Fruit fly (Drosophila melanogaster) whole organism, embryonic: ENCODE results near the gene CG43845.
A peak's percentile ranks its signal among the peaks of the same experiment; 100 is the strongest.

Experiments used
- B-H2 ChIP-seq: fragments of 200-800 bp; sonication (Bioruptor generic); optimal IDR thresholded peaks from 2 replicates; lab custom pipeline; 2018; ENCODE audit warnings: missing biosample characterization, mild to moderate bottlenecking, missing genetic modification characterization
- Bdp1 ChIP-seq: fragments of 200-800 bp; sonication (Bioruptor generic); optimal IDR thresholded peaks from 3 replicates; lab custom pipeline; 2016; ENCODE audit warnings: missing biosample characterization, missing genetic modification characterization
- CG10959 ChIP-seq: fragments of 200-800 bp; sonication (Bioruptor generic); IDR thresholded peaks from 2 replicates; pipeline ENCODE4 v1.3.6; 2022; ENCODE audit warnings: missing biosample characterization, missing genetic modification characterization
- CG12104 ChIP-seq: fragments of 200-800 bp; sonication (Bioruptor generic); optimal IDR thresholded peaks from 3 replicates; lab custom pipeline; 2016; ENCODE audit warnings: missing biosample characterization, missing genetic modification characterization
- CG13287 ChIP-seq: fragments of 200-800 bp; sonication (Bioruptor generic); IDR thresholded peaks from 2 replicates; pipeline ENCODE4 v1.3.6; 2022; ENCODE audit warnings: missing biosample characterization, missing genetic modification characterization; ENCODE audit not compliant: partially characterized antibody
- CG18262 ChIP-seq: fragments of 200-800 bp; optimal IDR thresholded peaks from 3 replicates; lab custom pipeline; 2019; ENCODE audit warnings: missing biosample characterization, mild to moderate bottlenecking, missing genetic modification characterization, moderate library complexity
- CG2202 ChIP-seq: fragments of 200-800 bp; sonication (Bioruptor generic); optimal IDR thresholded peaks from 2 replicates; lab custom pipeline; 2018; ENCODE audit warnings: missing biosample characterization, mild to moderate bottlenecking, missing genetic modification characterization
- CG34224 ChIP-seq: fragments of 200-800 bp; sonication (Bioruptor generic); IDR thresholded peaks from 3 replicates; pipeline ENCODE4 v1.3.6; 2022; ENCODE audit warnings: missing biosample characterization, missing genetic modification characterization; ENCODE audit not compliant: partially characterized antibody
- CG34376 ChIP-seq: fragments of 200-800 bp; sonication (Bioruptor generic); optimal IDR thresholded peaks from 2 replicates; lab custom pipeline; 2018; ENCODE audit warnings: missing biosample characterization, mild to moderate bottlenecking, missing genetic modification characterization
- CG5180 ChIP-seq: fragments of 200-800 bp; sonication (Bioruptor generic); optimal IDR thresholded peaks from 3 replicates; lab custom pipeline; 2017; ENCODE audit warnings: missing biosample characterization, missing genetic modification characterization, mild to moderate bottlenecking, moderate library complexity, missing genetic modification reagents
- CG7556 ChIP-seq: fragments of 200-800 bp; sonication (Bioruptor generic); optimal IDR thresholded peaks from 2 replicates; lab custom pipeline; 2017; ENCODE audit warnings: missing biosample characterization, mild to moderate bottlenecking, missing genetic modification characterization
- CG7928 ChIP-seq: fragments of 200-800 bp; sonication (Bioruptor generic); optimal IDR thresholded peaks from 2 replicates; lab custom pipeline; 2017; ENCODE audit warnings: missing biosample characterization, mild to moderate bottlenecking, missing genetic modification characterization
- CHES-1-like ChIP-seq: fragments of 200-800 bp; sonication (Bioruptor generic); optimal IDR thresholded peaks from 2 replicates; lab custom pipeline; 2016; ENCODE audit warnings: missing biosample characterization, missing genetic modification characterization
- D19A ChIP-seq: fragments of 200-800 bp; optimal IDR thresholded peaks from 3 replicates; lab custom pipeline; 2019; ENCODE audit warnings: missing biosample characterization, mild to moderate bottlenecking, missing genetic modification characterization, moderate library complexity
- Dp ChIP-seq: fragments of 200-800 bp; sonication (Bioruptor generic); optimal IDR thresholded peaks from 2 replicates; lab custom pipeline; 2018; ENCODE audit warnings: missing biosample characterization, mild to moderate bottlenecking, missing genetic modification characterization, moderate library complexity
- Elba2 ChIP-seq: fragments of 200-800 bp; sonication (Bioruptor generic); optimal IDR thresholded peaks from 3 replicates; lab custom pipeline; 2016; ENCODE audit warnings: missing biosample characterization, missing genetic modification characterization
- Ets65A ChIP-seq: fragments of 200-800 bp; sonication (Bioruptor generic); peaks from one replicate; lab custom pipeline; 2016; ENCODE audit warnings: missing biosample characterization, missing genetic modification characterization
- Hand ChIP-seq: fragments of 200-800 bp; sonication (Bioruptor generic); optimal IDR thresholded peaks from 2 replicates; lab custom pipeline; 2017; ENCODE audit warnings: mild to moderate bottlenecking, missing biosample characterization, missing genetic modification reagents, missing genetic modification characterization
- Hmr ChIP-seq: fragments of 200-800 bp; sonication (Bioruptor generic); optimal IDR thresholded peaks from 3 replicates; lab custom pipeline; 2017; ENCODE audit warnings: mild to moderate bottlenecking, missing biosample characterization, missing genetic modification reagents, missing genetic modification characterization
- Hmx ChIP-seq: fragments of 200-800 bp; sonication (Bioruptor generic); optimal IDR thresholded peaks from 2 replicates; lab custom pipeline; 2016; ENCODE audit warnings: missing biosample characterization, missing genetic modification characterization
- Hsf ChIP-seq: fragments of 200-800 bp; sonication (Bioruptor generic); optimal IDR thresholded peaks from 3 replicates; lab custom pipeline; 2016; ENCODE audit warnings: missing biosample characterization, missing genetic modification characterization
- Kr ChIP-seq: fragments of 200-800 bp; sonication (Bioruptor generic); optimal IDR thresholded peaks from 2 replicates; lab custom pipeline; 2017; ENCODE audit warnings: missing biosample characterization, mild to moderate bottlenecking, missing genetic modification characterization
- Mes4 ChIP-seq: fragments of 200-800 bp; sonication (Bioruptor generic); optimal IDR thresholded peaks from 2 replicates; lab custom pipeline; 2016; ENCODE audit warnings: missing biosample characterization, missing genetic modification characterization
- Neu2 ChIP-seq: fragments of 200-800 bp; sonication (Bioruptor generic); optimal IDR thresholded peaks from 3 replicates; lab custom pipeline; 2016; ENCODE audit warnings: missing biosample characterization, missing genetic modification characterization, borderline replicate concordance
- Optix ChIP-seq: fragments of 200-800 bp; sonication (Bioruptor generic); IDR thresholded peaks from 3 replicates; pipeline ENCODE4 v1.3.6; 2022; ENCODE audit warnings: missing biosample characterization, missing genetic modification characterization
- Rx ChIP-seq: fragments of 200-800 bp; sonication (Bioruptor generic); IDR thresholded peaks from 2 replicates; pipeline ENCODE4 v1.3.6; 2022; ENCODE audit warnings: missing biosample characterization, missing genetic modification characterization
- Side ChIP-seq: fragments of 200-800 bp; sonication (Bioruptor generic); optimal IDR thresholded peaks from 2 replicates; lab custom pipeline; 2016; ENCODE audit warnings: missing biosample characterization, missing genetic modification characterization
- Stat92E ChIP-seq, 3 experiments: fragments of >200 bp in 2 of 3; fragments of 200-800 bp in 1 of 3; sonication (Bioruptor generic) in 1 of 3; optimal IDR thresholded peaks; 2 replicates each; lab custom pipeline; 2017 to 2019; ENCODE audit warnings: missing biosample characterization in 3 of 3, missing genetic modification characterization in 3 of 3, mild to moderate bottlenecking in 1 of 3, moderate library complexity in 1 of 3
- Taf1 ChIP-seq: fragments of 200-800 bp; sonication (Bioruptor generic); IDR thresholded peaks from 2 replicates; pipeline ENCODE4 v1.3.6; 2022; ENCODE audit warnings: missing biosample characterization, missing genetic modification characterization
- Usf ChIP-seq: fragments of 200-800 bp; sonication (Bioruptor generic); optimal IDR thresholded peaks from 2 replicates; lab custom pipeline; 2017; ENCODE audit warnings: missing genotype, missing biosample characterization, missing genetic modification characterization
- ato ChIP-seq: fragments of 200-800 bp; sonication (Bioruptor generic); IDR thresholded peaks from 2 replicates; pipeline ENCODE4 v1.3.6; 2022; ENCODE audit warnings: missing biosample characterization, missing genetic modification characterization; ENCODE audit not compliant: partially characterized antibody
- emc ChIP-seq: fragments of 200-800 bp; sonication (Bioruptor generic); optimal IDR thresholded peaks from 2 replicates; lab custom pipeline; 2016; ENCODE audit warnings: missing biosample characterization, missing genetic modification characterization
- gem ChIP-seq: fragments of 200-800 bp; sonication (Bioruptor generic); optimal IDR thresholded peaks from 2 replicates; lab custom pipeline; 2019; ENCODE audit warnings: missing biosample characterization, mild to moderate bottlenecking, missing genetic modification characterization, moderate library complexity
- gfzf ChIP-seq: fragments of 200-800 bp; sonication (Bioruptor generic); optimal IDR thresholded peaks from 2 replicates; lab custom pipeline; 2016; ENCODE audit warnings: missing biosample characterization, mild to moderate bottlenecking, missing genetic modification characterization, moderate library complexity
- knrl ChIP-seq: fragments of 200-800 bp; sonication (Bioruptor generic); IDR thresholded peaks from 3 replicates; pipeline ENCODE4 v1.3.6; 2022; ENCODE audit warnings: missing biosample characterization, missing genetic modification characterization; ENCODE audit not compliant: partially characterized antibody
- mirr ChIP-seq: fragments of 200-800 bp; sonication (Bioruptor generic); optimal IDR thresholded peaks from 3 replicates; lab custom pipeline; 2018; ENCODE audit warnings: missing biosample characterization, mild to moderate bottlenecking, missing genetic modification characterization
- nom ChIP-seq: fragments of 200-800 bp; sonication (Bioruptor generic); optimal IDR thresholded peaks from 2 replicates; lab custom pipeline; 2017; ENCODE audit warnings: missing biosample characterization, missing genetic modification characterization, mild to moderate bottlenecking, moderate library complexity, missing genetic modification reagents
- pros ChIP-seq: fragments of 200-800 bp; sonication (Bioruptor generic); optimal IDR thresholded peaks from 3 replicates; lab custom pipeline; 2019; ENCODE audit warnings: missing biosample characterization, mild to moderate bottlenecking, missing genetic modification characterization, moderate library complexity
- repo ChIP-seq: fragments of 200-800 bp; sonication (Bioruptor generic); optimal IDR thresholded peaks from 2 replicates; lab custom pipeline; 2016; ENCODE audit warnings: missing biosample characterization, missing genetic modification characterization
- sd ChIP-seq: fragments of 200-800 bp; sonication (Bioruptor generic); optimal IDR thresholded peaks from 3 replicates; lab custom pipeline; 2018; ENCODE audit warnings: missing biosample characterization, mild to moderate bottlenecking, missing genetic modification characterization, moderate library complexity
- sens ChIP-seq: fragments of 200-800 bp; sonication (Bioruptor generic); peaks from one replicate; lab custom pipeline; 2016; ENCODE audit warnings: missing biosample characterization, missing genetic modification characterization
- sim ChIP-seq: fragments of 200-800 bp; sonication (Bioruptor generic); IDR thresholded peaks from 2 replicates; pipeline ENCODE4 v1.3.6; 2022; ENCODE audit warnings: missing biosample characterization, missing genetic modification characterization
- sisA ChIP-seq: fragments of 200-800 bp; sonication (Bioruptor generic); IDR thresholded peaks from 2 replicates; pipeline ENCODE4 v1.3.6; 2022; ENCODE audit warnings: missing biosample characterization, missing genetic modification characterization
- so ChIP-seq: fragments of 200-800 bp; sonication (Bioruptor generic); IDR thresholded peaks from 3 replicates; pipeline ENCODE4 v1.3.6; 2022; ENCODE audit warnings: missing biosample characterization, missing genetic modification characterization
- sob ChIP-seq: fragments of 200-800 bp; sonication (Bioruptor generic); IDR thresholded peaks from 2 replicates; pipeline ENCODE4 v1.3.6; 2022; ENCODE audit warnings: missing biosample characterization, missing genetic modification characterization
- stwl ChIP-seq: fragments of 200-800 bp; sonication (Bioruptor generic); optimal IDR thresholded peaks from 3 replicates; lab custom pipeline; 2018; ENCODE audit warnings: missing biosample characterization, mild to moderate bottlenecking, missing genetic modification characterization, moderate library complexity
- tll ChIP-seq, 2 experiments: fragments of 200-800 bp in 1 of 2; fragments of >200 bp in 1 of 2; sonication (Bioruptor generic) in 1 of 2; optimal IDR thresholded peaks; 2 replicates each; lab custom pipeline; 2017 to 2019; ENCODE audit warnings: missing biosample characterization in 2 of 2, missing genetic modification characterization in 2 of 2, mild to moderate bottlenecking in 1 of 2, moderate library complexity in 1 of 2
- wek ChIP-seq: fragments of 200-800 bp; sonication (Bioruptor generic); optimal IDR thresholded peaks from 3 replicates; lab custom pipeline; 2018; ENCODE audit warnings: missing biosample characterization, mild to moderate bottlenecking, missing genetic modification characterization, moderate library complexity
- zen ChIP-seq: fragments of 200-800 bp; sonication (Bioruptor generic); optimal IDR thresholded peaks from 3 replicates; lab custom pipeline; 2018; ENCODE audit warnings: missing biosample characterization, mild to moderate bottlenecking, missing genetic modification characterization, moderate library complexity

The CG43845 gene

DNA sequence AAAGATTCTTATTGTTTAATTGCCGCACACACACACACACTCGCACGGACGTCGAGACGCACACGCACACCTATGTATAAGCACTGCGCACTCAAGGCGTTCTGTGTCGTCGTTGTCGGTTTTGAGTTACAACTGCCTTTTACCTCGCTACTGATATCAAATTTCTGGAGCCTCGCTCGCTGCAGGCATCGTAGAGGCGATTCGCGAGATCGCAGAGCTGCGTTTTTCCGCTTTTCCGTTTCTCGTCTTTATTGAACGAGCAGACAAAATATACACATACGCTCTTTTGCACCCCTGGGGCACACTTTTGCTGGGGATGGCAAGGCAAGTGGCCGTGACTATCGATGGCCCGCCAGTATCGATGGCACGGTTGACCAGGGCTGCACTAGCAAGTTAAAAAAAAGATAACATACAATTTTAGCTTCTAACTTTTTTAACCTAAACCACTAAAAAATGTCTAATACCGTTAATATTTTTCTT lies 24.6 kb upstream of the CG43845 start, which contains the start of gene CG2519 (continued):
- peak; percentile 88 for TF ChIP-seq Elba2 (GFP tag; lab: Kevin White, UChicago)
- TF ChIP-seq B-H2, result peak; percentile 47
- TF ChIP-seq wek (GFP tag; lab: Kevin White, UChicago), result peak; percentile 22
- TF ChIP-seq Side (GFP tag; lab: Kevin White, UChicago), result peak; percentile 65
- TF ChIP-seq D19A (tag; lab: Kevin White, UChicago), result no peak
- peak; percentile 46 for TF ChIP-seq CG12104 (GFP tag; lab: Kevin White, UChicago)
- peak; percentile 97 for TF ChIP-seq Ets65A (GFP tag; lab: Kevin White, UChicago)
- no peak for TF ChIP-seq Hmr (GFP tag; lab: Kevin White, UChicago)
- TF ChIP-seq Bdp1 (GFP tag; lab: Kevin White, UChicago), result peak; percentile 39
- peak; percentile 19 for TF ChIP-seq CG2202 (tag; lab: Kevin White, UChicago)
- TF ChIP-seq ato (GFP tag; lab: Robert Waterston, UW), result peak; percentile 92
- TF ChIP-seq sim (GFP tag; lab: Robert Waterston, UW), result no peak; the same call in 1 of the 2 replicates
- TF ChIP-seq knrl (GFP tag; lab: Robert Waterston, UW), result peak; percentile 95
- peak; percentile 63 for TF ChIP-seq Hsf
- TF ChIP-seq Stat92E (GFP tag; optimal IDR thresholded peaks at IDR 0.05; lab: Kevin White, UChicago), result peak in 1 of 3 experiments; percentile 45
- no peak for TF ChIP-seq Hmx
- peak; percentile 77 for TF ChIP-seq CG34376 (GFP tag; lab: Kevin White, UChicago)
- peak; percentile 81 for TF ChIP-seq CG34224 (GFP tag; lab: Robert Waterston, UW)
- peak; percentile 91 for TF ChIP-seq sens
- TF ChIP-seq CG7556 (GFP tag; lab: Kevin White, UChicago), result no peak
- no peak for TF ChIP-seq mirr (GFP tag; lab: Kevin White, UChicago)
- TF ChIP-seq gfzf (GFP tag; lab: Kevin White, UChicago), result peak; percentile 42
- no peak for TF ChIP-seq Mes4 (GFP tag; lab: Kevin White, UChicago)
- peak; percentile 47 for TF ChIP-seq emc (GFP tag; lab: Kevin White, UChicago)
- no peak for TF ChIP-seq nom (GFP tag; lab: Kevin White, UChicago)
- TF ChIP-seq CG5180 (GFP tag; lab: Kevin White, UChicago), result no peak
- no peak for TF ChIP-seq stwl (tag; lab: Kevin White, UChicago)
- TF ChIP-seq zen (tag; lab: Kevin White, UChicago), result no peak
- no peak for TF ChIP-seq Taf1
- no peak for TF ChIP-seq Hand (GFP tag; lab: Kevin White, UChicago)
- no peak for TF ChIP-seq Kr (GFP tag; lab: Kevin White, UChicago)
- peak; percentile 34; the same call in 1 of the 2 replicates for TF ChIP-seq CG10959 (GFP tag; lab: Robert Waterston, UW)
- peak; percentile 61; the same call in 2 of the 3 replicates for TF ChIP-seq so (GFP tag; lab: Robert Waterston, UW)
- no peak for TF ChIP-seq CG18262 (tag; lab: Kevin White, UChicago)
- TF ChIP-seq CG7928 (GFP tag; lab: Kevin White, UChicago), result peak; percentile 98
- TF ChIP-seq Usf (GFP tag; lab: Kevin White, UChicago), result no peak
- peak; percentile 65 for TF ChIP-seq pros (GFP tag; lab: Kevin White, UChicago)
- TF ChIP-seq sob (GFP tag; lab: Robert Waterston, UW), result peak; percentile 78
- peak; percentile 58 for TF ChIP-seq Dp (GFP tag; lab: Kevin White, UChicago)
- TF ChIP-seq Neu2, result no peak
- no peak for TF ChIP-seq Rx (GFP tag; lab: Robert Waterston, UW)
- TF ChIP-seq gem (tag; lab: Kevin White, UChicago), result no peak
- TF ChIP-seq CG13287 (GFP tag; lab: Robert Waterston, UW), result peak; percentile 91
- 0 out of 3 replicates have a peak, but pooled peaks have one; percentile 40 for TF ChIP-seq Optix (GFP tag; lab: Robert Waterston, UW)
- TF ChIP-seq sisA (GFP tag; lab: Robert Waterston, UW), result peak; percentile 55
- TF ChIP-seq tll (GFP tag; optimal IDR thresholded peaks at IDR 0.05; lab: Kevin White, UChicago), result no peak
- no peak for TF ChIP-seq sd
- no peak for TF ChIP-seq repo (GFP tag; lab: Kevin White, UChicago)
- TF ChIP-seq CHES-1-like (GFP tag; lab: Kevin White, UChicago), result peak; percentile 82
